Fruit fly (Drosophila melanogaster) whole organism, embryonic: ENCODE results near the gene CG7557.

Experiments used
- Abd-B ChIP-seq: fragments of 200-800 bp; sonication (Bioruptor generic); optimal IDR thresholded peaks from 2 replicates; lab custom pipeline; 2018; ENCODE audit warnings: missing biosample characterization, mild to moderate bottlenecking, missing genetic modification characterization, moderate library complexity
- Atf6 ChIP-seq: fragments of 200-800 bp; sonication (Bioruptor generic); IDR thresholded peaks from 2 replicates; pipeline ENCODE4 v1.3.6; 2022; ENCODE audit warnings: missing biosample characterization, missing genetic modification characterization
- B-H2 ChIP-seq: fragments of 200-800 bp; sonication (Bioruptor generic); optimal IDR thresholded peaks from 2 replicates; lab custom pipeline; 2018; ENCODE audit warnings: missing biosample characterization, mild to moderate bottlenecking, missing genetic modification characterization
- BtbVII ChIP-seq: fragments of 200-800 bp; sonication (Bioruptor generic); optimal IDR thresholded peaks from 3 replicates; lab custom pipeline; 2017; ENCODE audit warnings: missing biosample characterization, mild to moderate bottlenecking, missing genetic modification characterization
- CG10462 ChIP-seq: fragments of 200-800 bp; sonication (Bioruptor generic); optimal IDR thresholded peaks from 2 replicates; lab custom pipeline; 2016; ENCODE audit warnings: missing biosample characterization, missing genetic modification characterization
- CG11696 ChIP-seq: fragments of 200-800 bp; sonication (Bioruptor generic); IDR thresholded peaks from 2 replicates; pipeline ENCODE4 v1.3.6; 2022; ENCODE audit warnings: missing biosample characterization, missing genetic modification characterization
- CG1233 ChIP-seq: fragments of 200-800 bp; sonication (Bioruptor generic); optimal IDR thresholded peaks from 4 replicates; lab custom pipeline; 2018; ENCODE audit warnings: missing biosample characterization, mild to moderate bottlenecking, missing genetic modification characterization
- CG14667 ChIP-seq: fragments of 200-800 bp; sonication (Bioruptor generic); IDR thresholded peaks from 2 replicates; pipeline ENCODE4 v1.3.6; 2022; ENCODE audit warnings: missing biosample characterization, missing genetic modification characterization
- CG16863 ChIP-seq: fragments of 200-800 bp; sonication (Bioruptor generic); optimal IDR thresholded peaks from 3 replicates; lab custom pipeline; 2016; ENCODE audit warnings: missing biosample characterization, missing genetic modification characterization
- CG17361 ChIP-seq: fragments of 200-800 bp; sonication (Bioruptor generic); IDR thresholded peaks from 3 replicates; pipeline ENCODE4 v1.3.6; 2022; ENCODE audit warnings: missing biosample characterization, missing genetic modification characterization
- CG18764 ChIP-seq: fragments of 200-800 bp; sonication (Bioruptor generic); optimal IDR thresholded peaks from 3 replicates; lab custom pipeline; 2016; ENCODE audit warnings: missing biosample characterization, missing genetic modification characterization
- CG3065 ChIP-seq: fragments of 200-800 bp; sonication (Bioruptor generic); optimal IDR thresholded peaks from 2 replicates; lab custom pipeline; 2016; ENCODE audit warnings: missing biosample characterization, missing genetic modification characterization
- CG31388 ChIP-seq: fragments of 200-800 bp; sonication (Bioruptor generic); optimal IDR thresholded peaks from 2 replicates; lab custom pipeline; 2016; ENCODE audit warnings: missing biosample characterization, missing genetic modification characterization
- CG32772 ChIP-seq: fragments of 200-800 bp; sonication (Bioruptor generic); IDR thresholded peaks from 2 replicates; pipeline ENCODE4 v1.3.6; 2022; ENCODE audit warnings: missing biosample characterization, missing genetic modification characterization
- CG34422 ChIP-seq: fragments of 200-800 bp; sonication (Bioruptor generic); IDR thresholded peaks from 3 replicates; pipeline ENCODE4 v1.3.6; 2022; ENCODE audit warnings: missing biosample characterization, missing genetic modification characterization
- CG3838 ChIP-seq: fragments of 200-800 bp; sonication (Bioruptor generic); optimal IDR thresholded peaks from 3 replicates; lab custom pipeline; 2016; ENCODE audit warnings: missing biosample characterization, missing genetic modification characterization
- CG3847 ChIP-seq: fragments of 200-800 bp; sonication (Bioruptor generic); IDR thresholded peaks from 2 replicates; pipeline ENCODE4 v1.3.6; 2022; ENCODE audit warnings: missing biosample characterization, missing genetic modification characterization
- CG4360 ChIP-seq: fragments of 200-800 bp; sonication (Bioruptor generic); IDR thresholded peaks from 2 replicates; pipeline ENCODE4 v1.3.6; 2022; ENCODE audit warnings: missing biosample characterization, missing genetic modification characterization
- CG6683 ChIP-seq: fragments of 200-800 bp; sonication (Bioruptor generic); optimal IDR thresholded peaks from 2 replicates; lab custom pipeline; 2017; ENCODE audit warnings: missing biosample characterization, mild to moderate bottlenecking, missing genetic modification characterization, missing genetic modification reagents
- CG6813 ChIP-seq: fragments of 200-800 bp; sonication (Bioruptor generic); optimal IDR thresholded peaks from 2 replicates; lab custom pipeline; 2017; ENCODE audit warnings: missing biosample characterization, missing genetic modification characterization, mild to moderate bottlenecking, moderate library complexity, missing genetic modification reagents
- CG9437 ChIP-seq: fragments of 200-800 bp; sonication (Bioruptor generic); optimal IDR thresholded peaks from 2 replicates; lab custom pipeline; 2018; ENCODE audit warnings: missing biosample characterization, mild to moderate bottlenecking, missing genetic modification characterization
- CG9817 ChIP-seq: fragments of 200-800 bp; sonication (Bioruptor generic); optimal IDR thresholded peaks from 2 replicates; lab custom pipeline; 2018; ENCODE audit warnings: missing biosample characterization, mild to moderate bottlenecking, missing genetic modification characterization, moderate library complexity
- CTCF ChIP-seq: fragments of 200-800 bp; sonication (Bioruptor generic); optimal IDR thresholded peaks from 2 replicates; lab custom pipeline; 2017; ENCODE audit warnings: missing biosample characterization, mild to moderate bottlenecking, missing genetic modification characterization, moderate library complexity
- Camta ChIP-seq: fragments of 200-800 bp; sonication (Bioruptor generic); optimal IDR thresholded peaks from 2 replicates; lab custom pipeline; 2016; ENCODE audit warnings: missing biosample characterization, missing genetic modification characterization
- CkIIα-i1 ChIP-seq: fragments of 200-800 bp; sonication (Bioruptor generic); IDR thresholded peaks from 2 replicates; pipeline ENCODE4 v1.3.6; 2022; ENCODE audit warnings: missing biosample characterization, missing genetic modification characterization
- Dbx ChIP-seq: fragments of 200-800 bp; sonication (Bioruptor generic); IDR thresholded peaks from 3 replicates; pipeline ENCODE4 v1.3.6; 2022; ENCODE audit warnings: missing biosample characterization, missing genetic modification characterization
- Hmx ChIP-seq: fragments of 200-800 bp; sonication (Bioruptor generic); optimal IDR thresholded peaks from 2 replicates; lab custom pipeline; 2016; ENCODE audit warnings: missing biosample characterization, missing genetic modification characterization
- Mrtf ChIP-seq: fragments of 200-800 bp; sonication (Bioruptor generic); IDR thresholded peaks from 3 replicates; pipeline ENCODE4 v1.3.6; 2022; ENCODE audit warnings: missing biosample characterization, missing genetic modification characterization
- Myb ChIP-seq: fragments of 200-800 bp; sonication (Bioruptor generic); optimal IDR thresholded peaks from 2 replicates; lab custom pipeline; 2016; ENCODE audit warnings: missing biosample characterization, missing genetic modification characterization
- Neu2 ChIP-seq: fragments of 200-800 bp; sonication (Bioruptor generic); optimal IDR thresholded peaks from 3 replicates; lab custom pipeline; 2016; ENCODE audit warnings: missing biosample characterization, missing genetic modification characterization, borderline replicate concordance
- Tbp ChIP-seq: fragments of >200 bp; optimal IDR thresholded peaks from 2 replicates; lab custom pipeline; 2018; ENCODE audit warnings: missing biosample characterization, missing genetic modification characterization
- Usf ChIP-seq: fragments of 200-800 bp; sonication (Bioruptor generic); optimal IDR thresholded peaks from 2 replicates; lab custom pipeline; 2017; ENCODE audit warnings: missing genotype, missing biosample characterization, missing genetic modification characterization
- Vsx1 ChIP-seq: fragments of 200-800 bp; sonication (Bioruptor generic); optimal IDR thresholded peaks from 2 replicates; lab custom pipeline; 2017; ENCODE audit warnings: missing biosample characterization, mild to moderate bottlenecking, missing genetic modification characterization, missing genetic modification reagents
- bab2 ChIP-seq: fragments of 200-800 bp; sonication (Bioruptor generic); optimal IDR thresholded peaks from 2 replicates; lab custom pipeline; 2016; ENCODE audit warnings: missing biosample characterization, missing genetic modification characterization
- bigmax ChIP-seq: fragments of 200-800 bp; sonication (Bioruptor generic); optimal IDR thresholded peaks from 2 replicates; lab custom pipeline; 2018; ENCODE audit warnings: missing biosample characterization, mild to moderate bottlenecking, missing genetic modification characterization
- chn ChIP-seq: fragments of 200-800 bp; sonication (Bioruptor generic); optimal IDR thresholded peaks from 2 replicates; lab custom pipeline; 2016; ENCODE audit warnings: missing biosample characterization, missing genetic modification characterization
- dimm ChIP-seq: fragments of 200-800 bp; sonication (Bioruptor generic); IDR thresholded peaks from 2 replicates; pipeline ENCODE4 v1.3.6; 2022; ENCODE audit warnings: missing biosample characterization, missing genetic modification characterization
- disco-r ChIP-seq: fragments of 200-800 bp; sonication (Bioruptor generic); optimal IDR thresholded peaks from 2 replicates; lab custom pipeline; 2016; ENCODE audit warnings: missing biosample characterization, missing genetic modification characterization
- fru ChIP-seq: fragments of >200 bp; optimal IDR thresholded peaks from 2 replicates; lab custom pipeline; 2017
- fu2 ChIP-seq: fragments of 200-800 bp; sonication (Bioruptor generic); optimal IDR thresholded peaks from 2 replicates; lab custom pipeline; 2016; ENCODE audit warnings: missing biosample characterization, missing genetic modification characterization
- h ChIP-seq: fragments of >200 bp; optimal IDR thresholded peaks from 2 replicates; lab custom pipeline; 2017
- hb ChIP-seq: fragments of 200-800 bp; sonication (Bioruptor generic); IDR thresholded peaks from 3 replicates; pipeline ENCODE4 v1.3.6; 2022; ENCODE audit warnings: missing biosample characterization, missing genetic modification characterization; ENCODE audit not compliant: partially characterized antibody
- hth ChIP-seq: fragments of >200 bp; optimal IDR thresholded peaks from 2 replicates; lab custom pipeline; 2017; ENCODE audit warnings: inconsistent platforms
- lab ChIP-seq: fragments of 200-800 bp; sonication (Bioruptor generic); optimal IDR thresholded peaks from 3 replicates; lab custom pipeline; 2017; ENCODE audit warnings: missing biosample characterization, missing genetic modification characterization, mild to moderate bottlenecking, moderate library complexity, missing genetic modification reagents
- luna ChIP-seq: fragments of 200-800 bp; sonication (Bioruptor generic); optimal IDR thresholded peaks from 2 replicates; lab custom pipeline; 2016; ENCODE audit warnings: missing biosample characterization, missing genetic modification characterization
- mld ChIP-seq: fragments of 200-800 bp; sonication (Bioruptor generic); IDR thresholded peaks from 3 replicates; pipeline ENCODE4 v1.3.6; 2022; ENCODE audit warnings: missing biosample characterization, missing genetic modification characterization; ENCODE audit not compliant: partially characterized antibody
- onecut ChIP-seq: fragments of 200-800 bp; sonication (Bioruptor generic); IDR thresholded peaks from 2 replicates; pipeline ENCODE4 v1.3.6; 2022; ENCODE audit warnings: missing biosample characterization, missing genetic modification characterization
- peb ChIP-seq: fragments of 200-800 bp; sonication (Bioruptor generic); IDR thresholded peaks from 2 replicates; pipeline ENCODE4 v1.3.6; 2022; ENCODE audit warnings: missing biosample characterization, missing genetic modification characterization
- ro ChIP-seq: fragments of 200-800 bp; sonication (Bioruptor generic); IDR thresholded peaks from 2 replicates; pipeline ENCODE4 v1.3.6; 2022; ENCODE audit warnings: missing biosample characterization, missing genetic modification characterization
- seq ChIP-seq: fragments of 200-800 bp; sonication (Bioruptor generic); IDR thresholded peaks from 2 replicates; pipeline ENCODE4 v1.3.6; 2022; ENCODE audit warnings: missing biosample characterization, missing genetic modification characterization
- sima ChIP-seq: fragments of 200-800 bp; sonication (Bioruptor generic); optimal IDR thresholded peaks from 2 replicates; lab custom pipeline; 2016; ENCODE audit warnings: missing biosample characterization, missing genetic modification characterization
- slou ChIP-seq: fragments of 200-800 bp; sonication (Bioruptor generic); optimal IDR thresholded peaks from 3 replicates; lab custom pipeline; 2016; ENCODE audit warnings: missing biosample characterization, missing genetic modification characterization
- stwl ChIP-seq: fragments of 200-800 bp; sonication (Bioruptor generic); optimal IDR thresholded peaks from 3 replicates; lab custom pipeline; 2018; ENCODE audit warnings: missing biosample characterization, mild to moderate bottlenecking, missing genetic modification characterization, moderate library complexity
- tna ChIP-seq: fragments of 200-800 bp; sonication (Bioruptor generic); IDR thresholded peaks from 2 replicates; pipeline ENCODE4 v1.3.6; 2022; ENCODE audit warnings: missing biosample characterization, missing genetic modification characterization; ENCODE audit not compliant: partially characterized antibody
- twi ChIP-seq: fragments of 200-800 bp; optimal IDR thresholded peaks from 2 replicates; lab custom pipeline; 2019; ENCODE audit warnings: missing biosample characterization, mild to moderate bottlenecking, missing genetic modification characterization, moderate library complexity

Gene CG7557

dm6 chr3L:11429695-11430094, 15.3 kb upstream of the CG7557 start (continued):
- TF ChIP-seq CkIIα-i1 (GFP tag; lab: Robert Waterston, UW) (no peak), Abd-B (GFP tag; lab: Kevin White, UChicago) (peak; percentile 29), B-H2 (no peak), Myb (GFP tag; lab: Kevin White, UChicago) (no peak), CG34422 (GFP tag; lab: Robert Waterston, UW) (no peak), CG6683 (GFP tag; lab: Kevin White, UChicago) (no peak), seq (GFP tag; lab: Robert Waterston, UW) (peak; percentile 44; the same call in 1 of the 2 replicates), CG1233 (GFP tag; lab: Kevin White, UChicago) (no peak), bigmax (GFP tag; lab: Kevin White, UChicago) (no peak), fu2 (GFP tag; lab: Kevin White, UChicago) (peak; percentile 10), Atf6 (GFP tag; lab: Robert Waterston, UW) (no peak), BtbVII (GFP tag; lab: Kevin White, UChicago) (no peak), luna (no peak), CG3847 (no peak), CG31388 (GFP tag; lab: Kevin White, UChicago) (no peak), hb (GFP tag; lab: Robert Waterston, UW) (no peak), Usf (GFP tag; lab: Kevin White, UChicago) (no peak), Camta (no peak), CG11696 (GFP tag; lab: Robert Waterston, UW) (no peak), Hmx (GFP tag; lab: Kevin White, UChicago) (no peak), CG3838 (GFP tag; lab: Kevin White, UChicago) (no peak), disco-r (GFP tag; lab: Kevin White, UChicago) (no peak), chn (peak; percentile 54), dimm (GFP tag; lab: Robert Waterston, UW) (no peak), Tbp (GFP tag; lab: Kevin White, UChicago) (no peak), bab2 (GFP tag; lab: Kevin White, UChicago) (no peak), CTCF (GFP tag; lab: Kevin White, UChicago) (no peak), Neu2 (GFP tag; lab: Kevin White, UChicago) (no peak), slou (GFP tag; lab: Kevin White, UChicago) (no peak), CG6813 (GFP tag; lab: Kevin White, UChicago) (no peak), CG10462 (GFP tag; lab: Kevin White, UChicago) (peak; percentile 15), CG3065 (GFP tag; lab: Kevin White, UChicago) (no peak), peb (no peak), twi (tag; lab: Kevin White, UChicago) (no peak), CG17361 (peak; percentile 56; the same call in 1 of the 3 replicates), CG9437 (peak; percentile 45), CG16863 (GFP tag; lab: Kevin White, UChicago) (no peak), CG4360 (GFP tag; lab: Robert Waterston, UW) (no peak), CG18764 (GFP tag; lab: Kevin White, UChicago) (peak; percentile 23), Dbx (no peak), hth (lab: Kevin White, UChicago) (no peak), onecut (GFP tag; lab: Robert Waterston, UW) (no peak), sima (GFP tag; lab: Kevin White, UChicago) (no peak), tna (GFP tag; lab: Robert Waterston, UW) (no peak), Mrtf (GFP tag; lab: Robert Waterston, UW) (no peak), h (lab: Kevin White, UChicago) (no peak), CG14667 (no peak), CG9817 (tag; lab: Kevin White, UChicago) (no peak), CG32772 (GFP tag; lab: Robert Waterston, UW) (no peak), stwl (tag; lab: Kevin White, UChicago) (no peak), lab (GFP tag; lab: Kevin White, UChicago) (no peak), Vsx1 (GFP tag; lab: Kevin White, UChicago) (no peak), ro (GFP tag; lab: Robert Waterston, UW) (no peak), mld (no peak), fru (lab: Kevin White, UChicago) (no peak)
